Worm (Caenorhabditis elegans): Measurements from ENCODE around the gene srsx-8.

ce11 chrV:1534315-1534714 lies 18.6 kb downstream of the srsx-8 start, which contains the start of gene trx-5:
- TF ChIP-seq ztf-4 (tag; optimal IDR thresholded peaks at IDR 0.05) (no peak), nhr-237 (tag; optimal IDR thresholded peaks at IDR 0.05) (no peak), nhr-12 (tag; optimal IDR thresholded peaks at IDR 0.05) (no peak), ama-1 (optimal IDR thresholded peaks at IDR 0.05) (no peak), Y55F3AM.14 (GFP tag; optimal IDR thresholded peaks at IDR 0.05) (no peak), nhr-10 (tag; optimal IDR thresholded peaks at IDR 0.05) (no peak), fos-1 (tag; optimal IDR thresholded peaks at IDR 0.05) (no peak), R02D3.7 (tag; optimal IDR thresholded peaks at IDR 0.05) (no peak), nhr-25 (tag; optimal IDR thresholded peaks at IDR 0.05) (no peak), elt-3 (tag; optimal IDR thresholded peaks at IDR 0.05) (no peak), alr-1 (tag; optimal IDR thresholded peaks at IDR 0.05) (no peak), ztf-1 (GFP tag; conservative IDR thresholded peaks at IDR 0.05) (no peak), sma-9 (GFP tag; optimal IDR thresholded peaks at IDR 0.05) (no peak), sma-9 (tag; optimal IDR thresholded peaks at IDR 0.05) (no peak)

Measured in whole organism, L2 larva.